Fruit fly (Drosophila melanogaster) whole organism, wandering third instar larva: Measurements from ENCODE around the gene Delta.

Source experiments
- Abd-B ChIP-seq: fragments of >200 bp; optimal IDR thresholded peaks from 2 replicates; lab custom pipeline; 2017; ENCODE audit warnings: missing biosample characterization, missing genetic modification characterization
- CG32264 ChIP-seq: fragments of 200-800 bp; sonication (Bioruptor generic); optimal IDR thresholded peaks from 2 replicates; lab custom pipeline; 2016; ENCODE audit warnings: missing biosample characterization, missing genetic modification characterization
- CrebA ChIP-seq: fragments of 200-800 bp; sonication (Bioruptor generic); optimal IDR thresholded peaks from 2 replicates; lab custom pipeline; 2016; ENCODE audit warnings: missing biosample characterization, mild to moderate bottlenecking, missing genetic modification characterization, borderline replicate concordance
- Dfd ChIP-seq: fragments of >200 bp; optimal IDR thresholded peaks from 2 replicates; lab custom pipeline; 2017; ENCODE audit warnings: missing biosample characterization, missing genetic modification characterization
- Dif ChIP-seq: fragments of 200-275, 200-300 bp; sonication (Bioruptor generic); optimal IDR thresholded peaks from 2 replicates; lab custom pipeline; 2018; ENCODE audit warnings: missing biosample characterization, missing genetic modification characterization; ENCODE audit not compliant: partially characterized antibody
- GATAd ChIP-seq: sonication (Bioruptor generic); optimal IDR thresholded peaks from 2 replicates; lab custom pipeline; 2016; ENCODE audit warnings: missing biosample characterization, missing genetic modification characterization
- HLH106 ChIP-seq: fragments of 200-800 bp; optimal IDR thresholded peaks from 3 replicates; lab custom pipeline; 2019; ENCODE audit warnings: missing biosample characterization, mild to moderate bottlenecking, missing genetic modification characterization, moderate library complexity
- Hr83 ChIP-seq: fragments of 200-300 bp; sonication (Bioruptor generic); optimal IDR thresholded peaks from 2 replicates; lab custom pipeline; 2016; ENCODE audit warnings: missing biosample characterization, mild to moderate bottlenecking, missing genetic modification characterization, moderate library complexity; ENCODE audit not compliant: poor library complexity, severe bottlenecking
- Mio ChIP-seq: sonication (Bioruptor generic); optimal IDR thresholded peaks from 2 replicates; lab custom pipeline; 2016; ENCODE audit warnings: missing biosample characterization, missing genetic modification characterization
- Myc ChIP-seq: fragments of >200 bp; optimal IDR thresholded peaks from 2 replicates; lab custom pipeline; 2017
- N ChIP-seq: fragments of >200 bp; optimal IDR thresholded peaks from 2 replicates; lab custom pipeline; 2018; ENCODE audit warnings: missing biosample characterization, missing external identifiers, missing genetic modification characterization
- OdsH ChIP-seq: fragments of 200-800 bp; sonication (Bioruptor generic); optimal IDR thresholded peaks from 2 replicates; lab custom pipeline; 2016; ENCODE audit warnings: missing biosample characterization, mild to moderate bottlenecking, missing genetic modification characterization
- Rel ChIP-seq, 2 experiments: fragments of 200-800 bp; sonication (Bioruptor generic) in 1 of 2; optimal IDR thresholded peaks; 2 replicates in 1 of 2; 3 replicates in 1 of 2; lab custom pipeline; 2016 to 2019; ENCODE audit warnings: mild to moderate bottlenecking in 2 of 2, missing biosample characterization in 2 of 2, missing genetic modification characterization in 2 of 2, moderate library complexity in 1 of 2
- brk ChIP-seq: fragments of 200-800 bp; sonication (Bioruptor generic); optimal IDR thresholded peaks from 2 replicates; lab custom pipeline; 2016; ENCODE audit warnings: missing biosample characterization, mild to moderate bottlenecking, missing genetic modification characterization
- dl ChIP-seq, 2 experiments: fragments of 175-275, 200-275 bp in 1 of 2; fragments of 200-275 bp in 1 of 2; sonication (Bioruptor generic); optimal IDR thresholded peaks; lab custom pipeline; 2018; ENCODE audit warnings: mild to moderate bottlenecking in 2 of 2, missing biosample characterization in 2 of 2, missing genetic modification characterization in 2 of 2, moderate library complexity in 2 of 2; ENCODE audit not compliant: partially characterized antibody in 2 of 2, insufficient read depth in 1 of 2
- dmrt93B ChIP-seq: fragments of 200-800 bp; sonication (Bioruptor generic); optimal IDR thresholded peaks from 2 replicates; lab custom pipeline; 2018; ENCODE audit warnings: missing biosample characterization, mild to moderate bottlenecking, missing genetic modification characterization
- ey ChIP-seq: fragments of 200-800 bp; sonication (Bioruptor generic); optimal IDR thresholded peaks from 2 replicates; lab custom pipeline; 2016; ENCODE audit warnings: missing biosample characterization, missing genetic modification characterization
- foxo ChIP-seq, 2 experiments: fragments of 200-800 bp; sonication (Bioruptor generic); optimal IDR thresholded peaks; 2 replicates in 1 of 2; 3 replicates in 1 of 2; lab custom pipeline; 2016 to 2017; ENCODE audit warnings: missing biosample characterization in 2 of 2, missing genetic modification characterization in 2 of 2
- h ChIP-seq: fragments of 200-800 bp; sonication (Bioruptor generic); optimal IDR thresholded peaks from 3 replicates; lab custom pipeline; 2016; ENCODE audit warnings: missing biosample characterization, mild to moderate bottlenecking, missing genetic modification characterization
- lola ChIP-seq: fragments of >200 bp; optimal IDR thresholded peaks from 2 replicates; lab custom pipeline; 2017; ENCODE audit warnings: missing biosample characterization, missing genetic modification characterization
- rgr ChIP-seq: fragments of 200-800 bp; sonication (Bioruptor generic); optimal IDR thresholded peaks from 3 replicates; lab custom pipeline; 2016; ENCODE audit warnings: missing biosample characterization, mild to moderate bottlenecking, missing genetic modification characterization
- sage ChIP-seq: fragments of 200-800 bp; sonication (Bioruptor generic); optimal IDR thresholded peaks from 2 replicates; lab custom pipeline; 2016; ENCODE audit warnings: missing biosample characterization, mild to moderate bottlenecking, missing genetic modification characterization
- sv ChIP-seq: fragments of 200-800 bp; sonication (Bioruptor generic); optimal IDR thresholded peaks from 3 replicates; lab custom pipeline; 2016; ENCODE audit warnings: missing biosample characterization, missing genetic modification characterization
- tai ChIP-seq: sonication (Bioruptor generic); optimal IDR thresholded peaks from 2 replicates; lab custom pipeline; 2016; ENCODE audit warnings: missing biosample characterization, missing genetic modification characterization
- usp ChIP-seq: fragments of >200 bp; optimal IDR thresholded peaks from 2 replicates; lab custom pipeline; 2017; ENCODE audit warnings: missing biosample characterization, missing genetic modification characterization
- woc ChIP-seq: sonication (Bioruptor generic); optimal IDR thresholded peaks from 2 replicates; lab custom pipeline; 2016; ENCODE audit warnings: missing biosample characterization, mild to moderate bottlenecking, missing genetic modification characterization

Gene Delta

DNA sequence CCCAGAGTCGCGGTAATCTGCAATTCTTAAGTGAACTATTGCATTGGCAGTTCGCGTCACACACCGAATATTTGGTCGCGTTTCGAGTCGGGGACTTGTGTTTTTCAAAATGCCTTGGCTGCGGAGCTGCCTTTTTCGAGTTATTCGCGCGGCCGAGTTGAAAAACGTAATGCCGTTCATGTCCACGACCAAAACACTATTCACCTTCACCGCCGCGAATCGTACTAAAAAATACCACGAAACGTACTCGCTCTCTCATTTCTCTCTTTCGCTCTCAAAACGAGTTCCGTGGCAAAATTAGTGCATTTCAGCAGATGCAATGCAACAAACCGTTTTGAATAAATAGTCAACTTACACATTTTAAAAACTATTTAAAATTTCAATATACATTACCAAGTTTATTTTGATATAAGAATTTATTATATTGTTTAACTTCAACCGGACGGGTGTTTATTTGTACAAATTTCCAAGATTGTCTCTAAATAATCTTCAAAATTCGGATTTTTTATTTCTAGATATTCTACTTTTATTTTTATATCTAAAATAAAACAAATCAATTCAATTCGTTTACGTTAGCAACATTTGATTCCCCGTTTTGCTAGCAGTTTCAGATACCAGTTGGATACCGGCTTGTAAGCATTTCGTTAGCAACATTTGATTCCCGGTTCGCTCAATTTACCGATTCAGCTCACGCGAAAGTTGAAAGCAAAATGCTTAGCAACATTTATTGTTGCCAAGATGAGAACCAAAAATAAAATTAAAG lies at the start of gene Delta:
Gene Delta (minus strand): TSS at position 175 of the 763 bp plus-strand sequence.
- TF ChIP-seq CG32264 (GFP tag; lab: Kevin White, UChicago) (no peak), Hr83 (GFP tag; lab: Kevin White, UChicago) (no peak), woc (no peak), Dif (GFP tag; lab: Kevin White, UChicago) (peak; percentile 36), brk (GFP tag; lab: Kevin White, UChicago) (peak; percentile 16), dl (GFP tag; optimal IDR thresholded peaks at IDR 0.05; lab: Kevin White, UChicago; ENCODE audit: insufficient read depth in 1 of 2, partially characterized antibody in 2 of 2) (no peak)
- TF ChIP-seq, all 38 proteins: peak for 2

dm6 chr3R:19374689-19375088 lies 48.7 kb upstream of the Delta start, which contains the start of gene CG3581:
TSS of gene CG3581 (minus strand) at chr3R:19374789.
- TF ChIP-seq Mio: no peak
- TF ChIP-seq dmrt93B: no peak
- TF ChIP-seq brk (GFP tag; lab: Kevin White, UChicago): no peak
- no peak for TF ChIP-seq GATAd (GFP tag; lab: Kevin White, UChicago)
- TF ChIP-seq h (GFP tag; lab: Kevin White, UChicago): no peak
- no peak for TF ChIP-seq Dif (GFP tag; lab: Kevin White, UChicago)
- no peak for TF ChIP-seq rgr (GFP tag; lab: Kevin White, UChicago)
- TF ChIP-seq sage (GFP tag; lab: Kevin White, UChicago): no peak
- no peak for TF ChIP-seq CrebA (GFP tag; lab: Kevin White, UChicago)

- no peak for TF ChIP-seq tai
- no peak for TF ChIP-seq N (GFP tag; lab: Kevin White, UChicago)
- no peak for TF ChIP-seq ey
- no peak for TF ChIP-seq brk (GFP tag; lab: Kevin White, UChicago)
- no peak for TF ChIP-seq dmrt93B
- TF ChIP-seq HLH106 (tag; lab: Kevin White, UChicago): no peak
- TF ChIP-seq lola (GFP tag; lab: Kevin White, UChicago): no peak
Observed at dm6 chr3R:19370693-19371092, 44.7 kb upstream of the Delta start.

DNA sequence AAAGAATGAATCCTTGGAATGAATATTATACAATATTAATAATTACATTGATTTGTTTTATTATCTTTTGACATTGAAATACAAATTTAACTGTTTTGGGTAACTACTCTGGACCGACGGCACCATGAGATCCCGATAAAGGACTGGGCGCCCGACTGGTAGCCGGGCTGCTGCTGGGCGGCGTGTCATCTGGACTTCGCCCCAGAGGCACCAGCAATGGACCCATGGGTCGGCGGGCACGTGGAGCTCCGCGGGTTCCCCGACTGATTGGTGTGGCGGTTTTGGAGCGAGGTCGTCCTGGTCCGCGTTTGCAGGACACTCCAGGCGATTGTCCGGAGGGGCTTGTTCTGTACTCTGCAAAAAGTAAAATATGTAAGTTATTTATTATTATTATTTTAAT lies 43.0 kb upstream of the Delta start:
- no peak for TF ChIP-seq Dfd (GFP tag; lab: Kevin White, UChicago)
- no peak for TF ChIP-seq sage (GFP tag; lab: Kevin White, UChicago)
- no peak for TF ChIP-seq Myc (lab: Kevin White, UChicago)

dm6 chr3R:19362879-19363278 lies 36.9 kb upstream of the Delta start:
- no peak for TF ChIP-seq OdsH
- TF ChIP-seq foxo (GFP tag; optimal IDR thresholded peaks at IDR 0.05; lab: Kevin White, UChicago): peak in 1 of 2 experiments; percentile 29

DNA sequence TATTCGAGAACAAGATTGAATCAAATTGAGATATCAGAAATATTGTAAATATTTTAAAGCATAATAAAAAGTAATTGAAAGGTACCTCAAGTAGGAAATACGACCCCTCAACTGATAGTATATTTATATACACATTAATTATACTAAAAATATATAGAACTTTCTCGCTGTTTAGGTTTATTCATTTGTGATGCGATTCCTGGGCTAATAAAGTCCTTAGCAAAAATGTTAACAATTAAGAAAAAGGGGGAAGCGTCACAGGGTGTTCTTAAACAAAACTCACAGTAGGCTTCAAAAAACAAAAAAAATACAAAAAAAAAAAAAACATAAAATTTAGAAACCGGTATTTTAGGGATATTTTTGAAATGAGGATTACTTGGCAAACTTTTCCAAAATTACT lies 27.7 kb upstream of the Delta start, which contains the start of gene CG43203:
Gene CG43203 (plus strand): TSS at position 301 of the 400 bp plus-strand sequence.
- TF ChIP-seq GATAd (GFP tag; lab: Kevin White, UChicago): no peak
- TF ChIP-seq tai: no peak
- TF ChIP-seq sv (GFP tag; lab: Kevin White, UChicago): no peak
- no peak for TF ChIP-seq OdsH
- no peak for TF ChIP-seq Abd-B (GFP tag; lab: Kevin White, UChicago)
- no peak for TF ChIP-seq N (GFP tag; lab: Kevin White, UChicago)
- TF ChIP-seq CG32264 (GFP tag; lab: Kevin White, UChicago): no peak
- TF ChIP-seq rgr (GFP tag; lab: Kevin White, UChicago): no peak
- TF ChIP-seq Rel (GFP tag; optimal IDR thresholded peaks at IDR 0.05; lab: Kevin White, UChicago): no peak
- no peak for TF ChIP-seq Rel (tag; optimal IDR thresholded peaks at IDR 0.05; lab: Kevin White, UChicago)
- no peak for TF ChIP-seq CrebA (GFP tag; lab: Kevin White, UChicago)
- TF ChIP-seq usp: no peak
